Worm (Caenorhabditis elegans) whole organism, mixed stage, embryonic: Measurements from ENCODE around the gene srh-4.

Experiments used
- blmp-1 ChIP-seq: fragments of 150-350 bp; optimal IDR thresholded peaks from 2 replicates; lab custom pipeline; 2014; ENCODE audit warnings: missing biosample characterization, missing genetic modification characterization
- elt-3 ChIP-seq: fragments of 150-350 bp; optimal IDR thresholded peaks from 2 replicates; lab custom pipeline; 2014; ENCODE audit warnings: missing biosample characterization, missing genetic modification characterization
- lin-13 ChIP-seq: fragments of 150-350 bp; optimal IDR thresholded peaks from 2 replicates; lab custom pipeline; 2014; ENCODE audit warnings: missing biosample characterization, missing genetic modification characterization
- mab-5 ChIP-seq: fragments of 150-350 bp; optimal IDR thresholded peaks from 2 replicates; lab custom pipeline; 2014; ENCODE audit warnings: missing biosample characterization, missing genetic modification characterization
- nhr-12 ChIP-seq: fragments of 150-350 bp; optimal IDR thresholded peaks from 2 replicates; lab custom pipeline; 2014; ENCODE audit warnings: missing biosample characterization, missing genetic modification characterization
- nhr-237 ChIP-seq: fragments of 150-350 bp; optimal IDR thresholded peaks from 2 replicates; lab custom pipeline; 2014; ENCODE audit warnings: missing biosample characterization, missing genetic modification characterization
- snpc-4 ChIP-seq: fragments of 150-350 bp; optimal IDR thresholded peaks from 2 replicates; lab custom pipeline; 2014; ENCODE audit warnings: missing biosample characterization, missing genetic modification characterization
- unc-120 ChIP-seq: sonication (generic microtip); optimal IDR thresholded peaks from 2 replicates; lab custom pipeline; 2017; ENCODE audit warnings: missing genetic modification characterization, missing compliant biosample characterization; ENCODE audit not compliant: poor library complexity, severe bottlenecking
- unc-62 ChIP-seq: fragments of 150-350 bp; optimal IDR thresholded peaks from 2 replicates; lab custom pipeline; 2014; ENCODE audit warnings: missing biosample characterization, missing genetic modification reagents, missing genetic modification characterization
- ztf-11 ChIP-seq: fragments of 150-350 bp; optimal IDR thresholded peaks from 2 replicates; lab custom pipeline; 2014; ENCODE audit warnings: missing biosample characterization, missing genetic modification characterization

DNA sequence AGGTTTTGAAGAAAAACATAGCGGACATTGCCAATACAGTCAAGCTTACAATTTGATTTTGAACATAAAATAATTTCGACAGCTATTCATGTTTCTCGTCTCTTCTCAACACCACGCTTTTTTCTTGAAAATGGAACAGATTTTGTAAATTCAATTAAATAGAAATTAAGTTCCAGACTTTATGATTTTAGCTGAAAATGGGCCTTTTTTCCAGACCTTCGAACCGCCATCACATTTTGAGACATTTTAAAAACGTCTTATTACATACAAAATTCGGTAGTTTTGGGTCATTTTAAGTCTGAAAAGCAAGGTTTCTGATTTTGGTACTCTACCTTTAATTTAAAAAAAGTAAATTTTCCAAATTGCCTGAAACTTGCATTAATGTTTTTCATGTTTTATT, 27.8 kb downstream of the srh-4 start, which contains the start of gene C49G7.12:
- TF ChIP-seq blmp-1 (tag; lab: Kevin White, UChicago) (no peak), unc-62 (GFP tag; lab: Kevin White, UChicago) (no peak), lin-13 (no peak), mab-5 (no peak), elt-3 (tag; lab: Kevin White, UChicago) (no peak), unc-120 (tag; lab: Kevin White, UChicago) (no peak), nhr-237 (tag; lab: Kevin White, UChicago) (no peak), nhr-12 (no peak), ztf-11 (tag; lab: Kevin White, UChicago) (no peak), snpc-4 (tag; lab: Kevin White, UChicago) (no peak)
